Worm (Caenorhabditis elegans) whole organism, L1 larva: ENCODE measurements around the gene dolk-1.

Experiments used
- C04F5.9 ChIP-seq: sonication (generic microtip); optimal IDR thresholded peaks from 2 replicates; lab custom pipeline; 2016; ENCODE audit warnings: missing genetic modification characterization, missing compliant biosample characterization
- C34B4.2 ChIP-seq: sonication (generic microtip); optimal IDR thresholded peaks from 2 replicates; lab custom pipeline; 2017; ENCODE audit warnings: mild to moderate bottlenecking, missing genetic modification characterization, missing compliant biosample characterization
- F16B12.6 ChIP-seq: fragments of 150-350 bp; optimal IDR thresholded peaks from 2 replicates; lab custom pipeline; 2014; ENCODE audit warnings: missing biosample characterization, missing genetic modification characterization
- ceh-63 ChIP-seq: fragments of 200-800 bp; sonication (Bioruptor generic); optimal IDR thresholded peaks from 2 replicates; lab custom pipeline; 2018; ENCODE audit warnings: mild to moderate bottlenecking, missing genetic modification characterization, missing compliant biosample characterization
- ceh-82 ChIP-seq, 3 experiments: fragments of 150-350 bp in 1 of 3; sonication (generic microtip) in 2 of 3; optimal IDR thresholded peaks; 2 replicates each; lab custom pipeline; 2014 to 2017; ENCODE audit warnings: missing biosample characterization in 3 of 3, missing genetic modification characterization in 3 of 3
- ceh-88 ChIP-seq: fragments of 200-800 bp; sonication (Bioruptor generic); IDR thresholded peaks from 2 replicates; pipeline ENCODE4 v1.3.6; 2022; ENCODE audit warnings: missing genetic modification characterization, missing compliant biosample characterization
- dpl-1 ChIP-seq, 3 experiments: fragments of 150-350 bp in 2 of 3; sonication (generic microtip) in 1 of 3; optimal IDR thresholded peaks; 2 replicates each; lab custom pipeline; 2014 to 2017; ENCODE audit warnings: missing biosample characterization in 3 of 3, missing genetic modification characterization in 3 of 3, missing genetic modification reagents in 3 of 3
- dsc-1 ChIP-seq: sonication (generic microtip); optimal IDR thresholded peaks from 2 replicates; lab custom pipeline; 2016; ENCODE audit warnings: mild to moderate bottlenecking, missing genetic modification characterization, missing compliant biosample characterization
- efl-1 ChIP-seq, 4 experiments: fragments of 150-350 bp; optimal IDR thresholded peaks in 3 of 4; peaks in 1 of 4; 1 replicate in 1 of 4; 2 replicates in 3 of 4; lab custom pipeline; 2014; ENCODE audit warnings: missing biosample characterization in 2 of 4, missing genetic modification characterization in 2 of 4, missing genetic modification reagents in 2 of 4
- elt-2 ChIP-seq: sonication (generic microtip); optimal IDR thresholded peaks from 2 replicates; lab custom pipeline; 2016; ENCODE audit warnings: missing genetic modification characterization, mild to moderate bottlenecking, inconsistent platforms, missing compliant biosample characterization, missing genetic modification reagents
- elt-3 ChIP-seq, 6 experiments: fragments of 150-350 bp in 1 of 6; sonication (generic microtip); optimal IDR thresholded peaks; 2 replicates each; lab custom pipeline; 2017 to 2018; ENCODE audit warnings: missing biosample characterization in 6 of 6, missing genetic modification characterization in 6 of 6, inconsistent platforms in 1 of 6
- fkh-4 ChIP-seq: sonication (generic microtip); optimal IDR thresholded peaks from 2 replicates; lab custom pipeline; 2016; ENCODE audit warnings: missing compliant biosample characterization, missing genetic modification characterization, borderline replicate concordance
- fkh-8 ChIP-seq: sonication (generic microtip); optimal IDR thresholded peaks from 2 replicates; lab custom pipeline; 2016; ENCODE audit warnings: mild to moderate bottlenecking, missing genetic modification characterization, missing compliant biosample characterization
- fos-1 ChIP-seq: fragments of 150-350 bp; optimal IDR thresholded peaks from 2 replicates; lab custom pipeline; 2014; ENCODE audit warnings: missing biosample characterization, missing genetic modification characterization
- grh-1 ChIP-seq: fragments of 200-800 bp; sonication (Bioruptor generic); IDR thresholded peaks from 2 replicates; pipeline ENCODE4 v1.3.6; 2022; ENCODE audit warnings: missing genetic modification reagents, missing genetic modification characterization, missing compliant biosample characterization
- hlh-17 ChIP-seq: fragments of 200-800 bp; sonication (Bioruptor generic); optimal IDR thresholded peaks from 2 replicates; lab custom pipeline; 2018; ENCODE audit warnings: missing genetic modification characterization, mild to moderate bottlenecking, missing compliant biosample characterization, moderate library complexity, borderline replicate concordance
- hpl-2 ChIP-seq: fragments of 150-350 bp; optimal IDR thresholded peaks from 2 replicates; lab custom pipeline; 2014; ENCODE audit warnings: missing biosample characterization, missing genetic modification reagents, missing genetic modification characterization
- irx-1 ChIP-seq: sonication (generic microtip); optimal IDR thresholded peaks from 2 replicates; lab custom pipeline; 2016; ENCODE audit warnings: missing genetic modification characterization, missing compliant biosample characterization
- isw-1 ChIP-seq: fragments of 200-800 bp; sonication (Bioruptor generic); IDR thresholded peaks from 2 replicates; pipeline ENCODE4 v1.3.6; 2022; ENCODE audit warnings: missing genetic modification characterization, missing compliant biosample characterization
- lin-13 ChIP-seq: fragments of 150-350 bp; optimal IDR thresholded peaks from 2 replicates; lab custom pipeline; 2014; ENCODE audit warnings: missing biosample characterization, missing genetic modification reagents, missing genetic modification characterization
- lin-14 ChIP-seq: fragments of 200-800 bp; sonication (Bioruptor generic); optimal IDR thresholded peaks from 2 replicates; lab custom pipeline; 2018; ENCODE audit warnings: mild to moderate bottlenecking, missing genetic modification characterization, moderate library complexity, missing compliant biosample characterization
- lin-15B ChIP-seq: fragments of 150-350 bp; sonication (generic microtip); optimal IDR thresholded peaks from 3 replicates; lab custom pipeline; 2014; ENCODE audit warnings: missing biosample characterization, missing genetic modification characterization
- lin-35 ChIP-seq, 2 experiments: fragments of 150-350 bp; optimal IDR thresholded peaks; 2 replicates each; lab custom pipeline; 2014; ENCODE audit warnings: missing biosample characterization in 2 of 2, missing genetic modification characterization in 2 of 2, missing genetic modification reagents in 2 of 2
- lin-39 ChIP-seq: fragments of 150-350 bp; optimal IDR thresholded peaks from 2 replicates; lab custom pipeline; 2014; ENCODE audit warnings: missing biosample characterization, missing genetic modification reagents, missing genetic modification characterization
- lir-3 ChIP-seq: sonication (generic microtip); optimal IDR thresholded peaks from 2 replicates; lab custom pipeline; 2016; ENCODE audit warnings: mild to moderate bottlenecking, missing genetic modification characterization, moderate library complexity, missing compliant biosample characterization; ENCODE audit not compliant: poor library complexity
- lsy-2 ChIP-seq, 2 experiments: fragments of 150-350 bp; optimal IDR thresholded peaks; 2 replicates each; lab custom pipeline; 2014; ENCODE audit warnings: missing biosample characterization in 2 of 2, missing genetic modification characterization in 2 of 2
- mdl-1 ChIP-seq, 2 experiments: fragments of 150-350 bp; optimal IDR thresholded peaks; 2 replicates each; lab custom pipeline; 2014 to 2017; ENCODE audit warnings: missing biosample characterization in 2 of 2, missing genetic modification characterization in 2 of 2, inconsistent platforms in 1 of 2
- nhr-19 ChIP-seq: fragments of 200-800 bp; sonication (Bioruptor generic); conservative IDR thresholded peaks from 2 replicates; pipeline ENCODE4 v1.3.6; 2022; ENCODE audit warnings: missing genetic modification characterization, missing compliant biosample characterization
- nhr-20 ChIP-seq: sonication (generic microtip); optimal IDR thresholded peaks from 2 replicates; lab custom pipeline; 2016; ENCODE audit warnings: mild to moderate bottlenecking, missing genetic modification characterization, missing compliant biosample characterization
- nhr-47 ChIP-seq: sonication (generic microtip); optimal IDR thresholded peaks from 2 replicates; lab custom pipeline; 2016; ENCODE audit warnings: mild to moderate bottlenecking, missing genetic modification characterization, moderate library complexity, missing compliant biosample characterization
- nhr-71 ChIP-seq: sonication (generic microtip); optimal IDR thresholded peaks from 2 replicates; lab custom pipeline; 2016; ENCODE audit warnings: mild to moderate bottlenecking, missing genetic modification characterization, moderate library complexity, missing compliant biosample characterization
- nhr-76 ChIP-seq: sonication (generic microtip); optimal IDR thresholded peaks from 2 replicates; lab custom pipeline; 2017; ENCODE audit warnings: missing biosample characterization, missing genetic modification characterization
- nhr-84 ChIP-seq: sonication (generic microtip); optimal IDR thresholded peaks from 2 replicates; lab custom pipeline; 2017; ENCODE audit warnings: missing biosample characterization, missing genetic modification characterization
- nhr-85 ChIP-seq: sonication (generic microtip); peaks from one replicate; lab custom pipeline; 2016; ENCODE audit warnings: missing genetic modification characterization, inconsistent platforms, missing compliant biosample characterization
- pax-3 ChIP-seq: fragments of 200-800 bp; sonication (Bioruptor generic); optimal IDR thresholded peaks from 2 replicates; lab custom pipeline; 2018; ENCODE audit warnings: mild to moderate bottlenecking, missing genetic modification characterization, moderate library complexity, missing compliant biosample characterization
- pqm-1 ChIP-seq: sonication (generic microtip); optimal IDR thresholded peaks from 3 replicates; lab custom pipeline; 2017; ENCODE audit warnings: missing biosample characterization, missing genetic modification characterization
- rnt-1 ChIP-seq: sonication (generic microtip); optimal IDR thresholded peaks from 2 replicates; lab custom pipeline; 2016; ENCODE audit warnings: mild to moderate bottlenecking, missing genetic modification characterization, moderate library complexity, missing compliant biosample characterization
- skn-1 ChIP-seq: fragments of 150-350 bp; optimal IDR thresholded peaks from 2 replicates; lab custom pipeline; 2014; ENCODE audit warnings: missing biosample characterization, missing genetic modification characterization
- sox-4 ChIP-seq: sonication (generic microtip); optimal IDR thresholded peaks from 2 replicates; lab custom pipeline; 2016; ENCODE audit warnings: missing genetic modification characterization, missing compliant biosample characterization
- swsn-7 ChIP-seq: sonication (generic microtip); optimal IDR thresholded peaks from 2 replicates; lab custom pipeline; 2016; ENCODE audit warnings: missing genetic modification characterization, missing compliant biosample characterization
- tbx-2 ChIP-seq: sonication (generic microtip); optimal IDR thresholded peaks from 2 replicates; lab custom pipeline; 2016; ENCODE audit warnings: missing genetic modification characterization, missing compliant biosample characterization
- tlp-1 ChIP-seq: fragments of 150-350 bp; optimal IDR thresholded peaks from 2 replicates; lab custom pipeline; 2014; ENCODE audit warnings: missing biosample characterization, missing genetic modification characterization
- unc-62 ChIP-seq: fragments of 150-350 bp; optimal IDR thresholded peaks from 2 replicates; lab custom pipeline; 2014; ENCODE audit warnings: missing biosample characterization, missing genetic modification reagents, missing genetic modification characterization
- unc-98 ChIP-seq: fragments of 200-800 bp; sonication (Bioruptor generic); IDR thresholded peaks from 2 replicates; pipeline ENCODE4 v1.3.6; 2022; ENCODE audit warnings: missing genetic modification characterization, missing compliant biosample characterization
- xbp-1 ChIP-seq: sonication (generic microtip); optimal IDR thresholded peaks from 2 replicates; lab custom pipeline; 2016; ENCODE audit warnings: missing genetic modification characterization, missing compliant biosample characterization
- zag-1 ChIP-seq: fragments of 150-350 bp; optimal IDR thresholded peaks from 2 replicates; lab custom pipeline; 2014; ENCODE audit warnings: missing biosample characterization, missing genetic modification characterization
- ztf-11 ChIP-seq, 2 experiments: sonication (generic microtip); optimal IDR thresholded peaks; 2 replicates each; lab custom pipeline; 2016 to 2017; ENCODE audit warnings: missing genetic modification characterization in 2 of 2, missing biosample characterization in 1 of 2, missing compliant biosample characterization in 1 of 2

The dolk-1 gene

DNA sequence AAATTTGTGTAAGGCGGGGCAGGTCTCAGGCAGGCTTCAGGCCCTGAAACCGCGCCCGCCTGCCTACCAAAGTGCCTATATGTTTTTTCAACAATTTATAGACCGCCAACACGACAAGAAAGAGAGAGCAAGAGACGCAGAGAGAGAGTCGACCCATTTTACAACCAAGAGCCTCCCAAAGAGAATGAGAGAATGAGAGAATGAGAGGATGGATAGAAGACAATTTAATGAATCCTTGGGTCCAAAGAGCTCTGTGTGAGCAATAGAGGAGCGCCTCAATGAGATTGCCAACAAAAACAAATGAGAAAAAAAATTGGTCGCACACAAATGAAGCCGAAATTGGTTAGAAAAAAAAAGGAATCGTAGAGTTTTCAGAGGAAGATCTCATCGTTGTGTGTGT is 4.5 kb upstream of the dolk-1 start (continued):
- TF ChIP-seq F16B12.6 (tag; lab: Kevin White, UChicago) (no peak), unc-98 (GFP tag; lab: Robert Waterston, UW) (no peak), pax-3 (no peak), nhr-20 (tag; lab: Kevin White, UChicago) (no peak), hpl-2 (GFP tag; lab: Kevin White, UChicago) (no peak), fkh-4 (tag; lab: Kevin White, UChicago) (no peak), lsy-2 (tag; optimal IDR thresholded peaks at IDR 0.05; lab: Kevin White, UChicago) (peak; percentile 14 to 42), elt-3 (tag; optimal IDR thresholded peaks at IDR 0.05; lab: Kevin White, UChicago) (no peak), tbx-2 (tag; lab: Kevin White, UChicago) (peak; percentile 14), dsc-1 (peak; percentile 20), rnt-1 (tag; lab: Kevin White, UChicago) (peak; percentile 45), lin-35 (GFP tag; optimal IDR thresholded peaks at IDR 0.05; lab: Kevin White, UChicago) (no peak), C34B4.2 (tag; lab: Kevin White, UChicago) (no peak), nhr-84 (tag; lab: Kevin White, UChicago) (no peak), lin-15B (tag; lab: Kevin White, UChicago) (no peak), nhr-47 (tag; lab: Kevin White, UChicago) (no peak), lin-39 (tag; lab: Kevin White, UChicago) (no peak), mdl-1 (tag; optimal IDR thresholded peaks at IDR 0.05; lab: Kevin White, UChicago) (no peak), skn-1 (tag; lab: Kevin White, UChicago) (no peak)

DNA sequence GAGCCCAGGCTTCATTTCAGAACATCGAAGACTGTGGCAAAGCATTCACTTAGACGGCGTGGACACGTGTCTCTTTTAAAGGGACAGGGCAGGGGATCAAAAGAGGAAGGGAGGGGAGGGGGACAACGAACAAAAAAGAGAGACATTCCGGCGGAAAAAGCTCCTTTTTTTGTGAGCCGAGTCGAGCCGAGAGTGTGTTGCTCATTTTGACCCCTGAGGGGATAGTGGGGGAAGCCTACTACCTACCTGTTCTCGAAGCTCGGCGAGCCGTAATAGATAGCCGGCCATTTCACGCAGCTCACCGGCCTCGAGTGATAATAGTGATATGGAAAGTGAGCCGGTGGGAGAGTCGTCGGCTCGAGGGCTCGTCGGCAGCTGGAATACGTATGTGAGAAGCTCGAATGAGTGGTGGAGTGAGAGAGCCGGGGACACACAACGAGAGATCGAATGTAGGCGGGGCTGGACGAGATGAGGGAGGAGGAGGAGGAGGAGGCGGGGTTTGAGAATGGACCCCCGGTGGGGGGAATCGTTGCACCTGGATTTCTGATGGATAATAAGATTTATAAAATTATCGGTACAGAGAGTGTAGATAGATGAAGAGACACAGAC is 3.3 kb upstream of the dolk-1 start:
- peak; percentile 34 for TF ChIP-seq lin-14 (GFP tag; lab: Kevin White, UChicago)
- peak; percentile 6 for TF ChIP-seq dsc-1
- TF ChIP-seq xbp-1 (tag; lab: Kevin White, UChicago), result peak; percentile 2
- peak; percentile 30 for TF ChIP-seq nhr-71 (tag; lab: Kevin White, UChicago)
- TF ChIP-seq dpl-1 (GFP tag; optimal IDR thresholded peaks at IDR 0.05; lab: Kevin White, UChicago), result no peak
- TF ChIP-seq fkh-8 (tag; lab: Kevin White, UChicago), result peak; percentile 39
- TF ChIP-seq ceh-88 (GFP tag; lab: Robert Waterston, UW), result no peak
- peak; percentile 29 for TF ChIP-seq nhr-47 (tag; lab: Kevin White, UChicago)
- TF ChIP-seq efl-1 (optimal IDR thresholded peaks at IDR 0.05; lab: Kevin White, UChicago), result no peak
- peak in 1 of 2 experiments; percentile 91 for TF ChIP-seq efl-1 (GFP tag; optimal IDR thresholded peaks at IDR 0.05 in 1 of 2; lab: Kevin White, UChicago)
- peak; percentile 24 for TF ChIP-seq rnt-1 (tag; lab: Kevin White, UChicago)
- TF ChIP-seq lin-15B (tag; lab: Kevin White, UChicago), result no peak
- peak; percentile 25 for TF ChIP-seq tbx-2 (tag; lab: Kevin White, UChicago)
- TF ChIP-seq tlp-1 (tag; lab: Kevin White, UChicago), result no peak

ce11 chrIII:11935948-11936280 is 2.5 kb upstream of the dolk-1 start:
- TF ChIP-seq isw-1, result peak; percentile 11
- TF ChIP-seq sox-4 (tag; lab: Kevin White, UChicago), result peak; percentile 27
- TF ChIP-seq fos-1 (tag; lab: Kevin White, UChicago), result peak; percentile 17
- peak in 2 of 3 experiments; percentile 13 to 52 for TF ChIP-seq ceh-82 (tag; optimal IDR thresholded peaks at IDR 0.05; lab: Kevin White, UChicago)
- TF ChIP-seq unc-62 (GFP tag; lab: Kevin White, UChicago), result no peak
- TF ChIP-seq nhr-76, result no peak
- no peak for TF ChIP-seq irx-1 (tag; lab: Kevin White, UChicago)
- peak; percentile 45 for TF ChIP-seq swsn-7 (tag; lab: Kevin White, UChicago)
- no peak for TF ChIP-seq zag-1 (tag; lab: Kevin White, UChicago)
- peak in 1 of 2 experiments; percentile 6 for TF ChIP-seq lin-35 (GFP tag; optimal IDR thresholded peaks at IDR 0.05; lab: Kevin White, UChicago)
- TF ChIP-seq nhr-85 (tag; lab: Kevin White, UChicago), result no peak
- peak; percentile 65 for TF ChIP-seq nhr-47 (tag; lab: Kevin White, UChicago)
- TF ChIP-seq pqm-1 (tag; lab: Kevin White, UChicago), result no peak
- TF ChIP-seq lin-14 (GFP tag; lab: Kevin White, UChicago), result peak; percentile 86
- no peak for TF ChIP-seq elt-2 (tag; lab: Kevin White, UChicago)
- no peak for TF ChIP-seq ceh-63 (GFP tag; lab: Kevin White, UChicago)
- no peak for TF ChIP-seq C04F5.9 (tag; lab: Kevin White, UChicago)
- TF ChIP-seq ztf-11 (tag; optimal IDR thresholded peaks at IDR 0.05; lab: Kevin White, UChicago), result no peak
- no peak for TF ChIP-seq lir-3 (tag; lab: Kevin White, UChicago)
- no peak for TF ChIP-seq grh-1 (GFP tag; lab: Robert Waterston, UW)
- no peak for TF ChIP-seq hlh-17 (GFP tag; lab: Kevin White, UChicago)
- TF ChIP-seq lin-13 (GFP tag; lab: Kevin White, UChicago), result no peak
- TF ChIP-seq hpl-2 (GFP tag; lab: Kevin White, UChicago), result no peak
- no peak for TF ChIP-seq ceh-88 (GFP tag; lab: Robert Waterston, UW)
- peak; percentile 60 for TF ChIP-seq nhr-71 (tag; lab: Kevin White, UChicago)
- TF ChIP-seq nhr-19 (GFP tag; lab: Robert Waterston, UW), result no peak
